Worm (Caenorhabditis elegans) whole organism, late embryonic: ENCODE results near the gene C06E4.5.
"Not testable (repeated sequence)": the region's sequence is repeated elsewhere in the genome, so short reads cannot be mapped to it uniquely, and the experiment has no call there.

Source experiments
- C38D4.7 ChIP-seq: fragments of 200-800 bp; sonication (Bioruptor generic); optimal IDR thresholded peaks from 2 replicates; lab custom pipeline; 2018; ENCODE audit warnings: mild to moderate bottlenecking, missing genetic modification characterization, moderate library complexity, missing compliant biosample characterization
- F13H6.1 ChIP-seq: sonication (generic microtip); optimal IDR thresholded peaks from 2 replicates; lab custom pipeline; 2016; ENCODE audit warnings: missing genetic modification characterization, missing compliant biosample characterization
- K02D7.2 ChIP-seq: sonication (generic microtip); optimal IDR thresholded peaks from 2 replicates; lab custom pipeline; 2017; ENCODE audit warnings: mild to moderate bottlenecking, missing genetic modification characterization, missing compliant biosample characterization
- ama-1 ChIP-seq: fragments of 150-350 bp; optimal IDR thresholded peaks from 2 replicates; lab custom pipeline; 2014
- ceh-24 ChIP-seq: sonication (generic microtip); optimal IDR thresholded peaks from 2 replicates; lab custom pipeline; 2016; ENCODE audit warnings: mild to moderate bottlenecking, missing genetic modification characterization, missing compliant biosample characterization
- ceh-34 ChIP-seq: sonication (generic microtip); optimal IDR thresholded peaks from 2 replicates; lab custom pipeline; 2016; ENCODE audit warnings: mild to moderate bottlenecking, missing genetic modification characterization, missing compliant biosample characterization
- ceh-6 ChIP-seq: fragments of 200-800 bp; sonication (Bioruptor generic); optimal IDR thresholded peaks from 2 replicates; lab custom pipeline; 2018; ENCODE audit warnings: mild to moderate bottlenecking, missing genetic modification characterization, missing compliant biosample characterization
- ceh-9 ChIP-seq: sonication (generic microtip); optimal IDR thresholded peaks from 2 replicates; lab custom pipeline; 2016; ENCODE audit warnings: mild to moderate bottlenecking, missing genetic modification characterization, inconsistent platforms, missing compliant biosample characterization
- che-1 ChIP-seq: sonication (generic microtip); optimal IDR thresholded peaks from 2 replicates; lab custom pipeline; 2016; ENCODE audit warnings: mild to moderate bottlenecking, missing genetic modification characterization, missing compliant biosample characterization
- elt-2 ChIP-seq: sonication (generic microtip); optimal IDR thresholded peaks from 2 replicates; lab custom pipeline; 2016; ENCODE audit warnings: missing genetic modification reagents, missing genetic modification characterization, missing compliant biosample characterization
- elt-4 ChIP-seq: sonication (generic microtip); optimal IDR thresholded peaks from 2 replicates; lab custom pipeline; 2016; ENCODE audit warnings: missing genetic modification characterization, missing compliant biosample characterization
- eyg-1 ChIP-seq: sonication (generic microtip); optimal IDR thresholded peaks from 2 replicates; lab custom pipeline; 2016; ENCODE audit warnings: missing genotype, missing genetic modification characterization, missing compliant biosample characterization
- fkh-10 ChIP-seq: fragments of 150-350 bp; optimal IDR thresholded peaks from 2 replicates; lab custom pipeline; 2014; ENCODE audit warnings: missing biosample characterization, missing genetic modification reagents, missing genetic modification characterization
- gmeb-2 ChIP-seq: sonication (generic microtip); optimal IDR thresholded peaks from 2 replicates; lab custom pipeline; 2016; ENCODE audit warnings: missing genetic modification characterization, inconsistent platforms, missing compliant biosample characterization
- hlh-13 ChIP-seq: fragments of 200-800 bp; sonication (Bioruptor generic); optimal IDR thresholded peaks from 2 replicates; lab custom pipeline; 2018; ENCODE audit warnings: mild to moderate bottlenecking, missing genetic modification characterization, missing compliant biosample characterization
- hlh-30 ChIP-seq: sonication (generic microtip); optimal IDR thresholded peaks from 2 replicates; lab custom pipeline; 2017; ENCODE audit warnings: antibody characterized with exemption, missing genetic modification characterization, missing compliant biosample characterization; ENCODE audit not compliant: insufficient read depth
- hlh-6 ChIP-seq: sonication (generic microtip); optimal IDR thresholded peaks from 2 replicates; lab custom pipeline; 2016; ENCODE audit warnings: missing genotype, missing genetic modification characterization, missing compliant biosample characterization
- hlh-8 ChIP-seq: sonication (generic microtip); optimal IDR thresholded peaks from 2 replicates; lab custom pipeline; 2016; ENCODE audit warnings: missing genotype, missing genetic modification characterization, missing compliant biosample characterization
- nfya-1 ChIP-seq: sonication (generic microtip); optimal IDR thresholded peaks from 2 replicates; lab custom pipeline; 2017; ENCODE audit warnings: missing genetic modification characterization, mild to moderate bottlenecking, missing compliant biosample characterization, antibody characterized with exemption, moderate library complexity
- nhr-11 ChIP-seq: fragments of 150-350 bp; optimal IDR thresholded peaks from 2 replicates; lab custom pipeline; 2014; ENCODE audit warnings: missing biosample characterization, missing genetic modification characterization
- nhr-232 ChIP-seq: sonication (generic microtip); optimal IDR thresholded peaks from 2 replicates; lab custom pipeline; 2016; ENCODE audit warnings: missing genetic modification characterization, missing compliant biosample characterization
- npax-4 ChIP-seq: sonication (generic microtip); optimal IDR thresholded peaks from 2 replicates; lab custom pipeline; 2016; ENCODE audit warnings: missing genetic modification characterization, missing compliant biosample characterization
- pax-1 ChIP-seq: fragments of 150-350 bp; optimal IDR thresholded peaks from 2 replicates; lab custom pipeline; 2014; ENCODE audit warnings: missing biosample characterization, missing genetic modification characterization
- pha-2 ChIP-seq: sonication (generic microtip); optimal IDR thresholded peaks from 2 replicates; lab custom pipeline; 2017; ENCODE audit warnings: mild to moderate bottlenecking, missing genetic modification characterization, missing compliant biosample characterization
- pqm-1 ChIP-seq: sonication (generic microtip); optimal IDR thresholded peaks from 2 replicates; lab custom pipeline; 2016; ENCODE audit warnings: missing genetic modification characterization, missing compliant biosample characterization
- pros-1 ChIP-seq: fragments of 150-350 bp; optimal IDR thresholded peaks from 2 replicates; lab custom pipeline; 2014; ENCODE audit warnings: missing biosample characterization, missing genetic modification reagents, missing genetic modification characterization
- ref-2 ChIP-seq: sonication (generic microtip); optimal IDR thresholded peaks from 2 replicates; lab custom pipeline; 2016; ENCODE audit warnings: missing genetic modification characterization, missing compliant biosample characterization
- sdc-2 ChIP-seq: sonication (generic microtip); optimal IDR thresholded peaks from 2 replicates; lab custom pipeline; 2016; ENCODE audit warnings: missing genotype, missing genetic modification characterization, missing compliant biosample characterization
- sox-4 ChIP-seq: sonication (generic microtip); optimal IDR thresholded peaks from 2 replicates; lab custom pipeline; 2017; ENCODE audit warnings: mild to moderate bottlenecking, missing genetic modification characterization, inconsistent platforms, missing compliant biosample characterization
- syd-9 ChIP-seq: sonication (generic microtip); optimal IDR thresholded peaks from 2 replicates; lab custom pipeline; 2016; ENCODE audit warnings: mild to moderate bottlenecking, missing genetic modification characterization, moderate library complexity, missing compliant biosample characterization
- tbx-2 ChIP-seq: sonication (generic microtip); optimal IDR thresholded peaks from 2 replicates; lab custom pipeline; 2016; ENCODE audit warnings: missing genetic modification characterization, missing compliant biosample characterization
- unc-55 ChIP-seq: sonication (generic microtip); optimal IDR thresholded peaks from 2 replicates; lab custom pipeline; 2017; ENCODE audit warnings: missing biosample characterization, missing genetic modification reagents, missing genetic modification characterization
- zip-5 ChIP-seq: sonication (generic microtip); optimal IDR thresholded peaks from 2 replicates; lab custom pipeline; 2016; ENCODE audit warnings: missing genetic modification characterization, missing compliant biosample characterization

The C06E4.5 gene

ce11 chrIV:7242220-7242789 is 12.5 kb upstream of the C06E4.5 start, which contains the start of gene gstk-2:
gstk-2 (minus strand) TSS chrIV:7242270.
- TF ChIP-seq sdc-2 (tag; lab: Kevin White, UChicago) (no peak), ceh-24 (tag; lab: Kevin White, UChicago) (no peak), pqm-1 (tag; lab: Kevin White, UChicago) (no peak)

- TF ChIP-seq nhr-11, result no peak
- no peak for TF ChIP-seq pax-1 (tag; lab: Kevin White, UChicago)
- TF ChIP-seq ceh-34 (tag; lab: Kevin White, UChicago), result no peak
- TF ChIP-seq che-1 (tag; lab: Kevin White, UChicago), result no peak
- TF ChIP-seq ref-2 (tag; lab: Kevin White, UChicago), result no peak
- no peak for TF ChIP-seq pros-1
- no peak for TF ChIP-seq ceh-6 (GFP tag; lab: Kevin White, UChicago)
- TF ChIP-seq hlh-8, result no peak
- no peak for TF ChIP-seq syd-9 (tag; lab: Kevin White, UChicago)
- no peak for TF ChIP-seq hlh-6 (tag; lab: Kevin White, UChicago)
- TF ChIP-seq eyg-1 (tag; lab: Kevin White, UChicago), result no peak
- TF ChIP-seq ceh-24 (tag; lab: Kevin White, UChicago), result no peak
- no peak for TF ChIP-seq pha-2 (tag; lab: Kevin White, UChicago)
- no peak for TF ChIP-seq K02D7.2 (tag; lab: Kevin White, UChicago)
- no peak for TF ChIP-seq gmeb-2 (tag; lab: Kevin White, UChicago)
These were observed 10.9 kb upstream of the C06E4.5 start, which contains the start of gene afmd-1 for ce11 chrIV:7243913-7244312. afmd-1 (plus strand) TSS chrIV:7244228.

- TF ChIP-seq gmeb-2 (tag; lab: Kevin White, UChicago) (no peak), zip-5 (no peak), ama-1 (lab: Kevin White, UChicago) (no peak), che-1 (tag; lab: Kevin White, UChicago) (no peak), ceh-9 (tag; lab: Kevin White, UChicago) (no peak), pha-2 (tag; lab: Kevin White, UChicago) (no peak), elt-2 (tag; lab: Kevin White, UChicago) (no peak), pax-1 (tag; lab: Kevin White, UChicago) (no peak), C38D4.7 (GFP tag; lab: Kevin White, UChicago) (no peak)
These were observed 9.2 kb upstream of the C06E4.5 start for ce11 chrIV:7245592-7245991.

ce11 chrIV:7246553-7246952 is 8.2 kb upstream of the C06E4.5 start, which contains the start of gene col-114:
col-114 (minus strand) TSS chrIV:7246653.
- TF ChIP-seq F13H6.1 (no peak), sox-4 (tag; lab: Kevin White, UChicago) (no peak), elt-4 (tag; lab: Kevin White, UChicago) (no peak), pros-1 (no peak), unc-55 (GFP tag; lab: Kevin White, UChicago) (no peak), tbx-2 (tag; lab: Kevin White, UChicago) (no peak), nfya-1 (tag; lab: Kevin White, UChicago) (no peak), ceh-6 (GFP tag; lab: Kevin White, UChicago) (no peak)

ce11 chrIV:7247243-7247642 is 7.5 kb upstream of the C06E4.5 start, which contains the start of gene D2024.1:
D2024.1 (plus strand) TSS chrIV:7247543.
- not testable (repeated sequence) for TF ChIP-seq nhr-232 (tag; lab: Kevin White, UChicago); nfya-1 (tag; lab: Kevin White, UChicago); hlh-13 (GFP tag; lab: Kevin White, UChicago)

DNA sequence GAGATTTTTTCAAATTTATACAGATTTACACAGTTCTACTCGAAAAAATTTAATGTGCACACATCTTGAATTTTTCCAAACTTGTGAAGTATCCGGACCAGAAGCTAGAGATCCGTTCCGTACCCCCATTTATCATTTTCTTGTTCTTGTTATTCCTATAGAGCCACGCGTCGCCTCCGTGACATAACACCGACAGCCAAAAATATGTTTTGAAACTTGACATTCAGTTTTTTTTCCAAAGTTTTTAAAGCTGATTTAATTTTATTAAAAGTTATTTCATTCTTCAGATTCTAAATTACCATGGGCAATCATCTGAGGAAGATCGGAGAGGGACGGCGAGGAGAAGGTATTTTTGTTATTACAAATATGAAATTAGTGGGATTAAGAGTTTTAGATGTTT is 4.6 kb upstream of the C06E4.5 start, which contains the start of gene D2024.18:
TSS of gene D2024.18 (plus strand) at position 301 of the 400 bp plus-strand sequence.
- TF ChIP-seq npax-4 (tag; lab: Kevin White, UChicago) (no peak), eyg-1 (tag; lab: Kevin White, UChicago) (no peak), nfya-1 (tag; lab: Kevin White, UChicago) (no peak), ceh-24 (tag; lab: Kevin White, UChicago) (no peak), hlh-30 (tag; lab: Kevin White, UChicago) (no peak), fkh-10 (no peak), pros-1 (no peak), gmeb-2 (tag; lab: Kevin White, UChicago) (no peak)
- TF ChIP-seq, all 69 proteins: peak for 0
